Fruit fly (Drosophila melanogaster) whole organism, embryonic: ENCODE data around the gene RfC3.

Experiments
- Atf3 ChIP-seq: fragments of 200-800 bp; sonication (Bioruptor generic); optimal IDR thresholded peaks from 3 replicates; lab custom pipeline; 2016; ENCODE audit warnings: missing biosample characterization, missing genetic modification characterization
- B-H1 ChIP-seq: fragments of 200-800 bp; sonication (Bioruptor generic); IDR thresholded peaks from 3 replicates; pipeline ENCODE4 v1.3.6; 2022; ENCODE audit warnings: missing biosample characterization, missing genetic modification characterization
- CG10267 ChIP-seq: fragments of 200-800 bp; sonication (Bioruptor generic); optimal IDR thresholded peaks from 2 replicates; lab custom pipeline; 2018; ENCODE audit warnings: missing biosample characterization, mild to moderate bottlenecking, missing genetic modification characterization, moderate library complexity
- CG10565 ChIP-seq: fragments of 200-800 bp; sonication (Bioruptor generic); optimal IDR thresholded peaks from 3 replicates; lab custom pipeline; 2016; ENCODE audit warnings: missing biosample characterization, mild to moderate bottlenecking, missing genetic modification characterization
- CG11398 ChIP-seq: fragments of 200-800 bp; sonication (Bioruptor generic); optimal IDR thresholded peaks from 2 replicates; lab custom pipeline; 2016; ENCODE audit warnings: missing biosample characterization, missing genetic modification characterization
- CG12659 ChIP-seq: fragments of 200-800 bp; sonication (Bioruptor generic); optimal IDR thresholded peaks from 3 replicates; lab custom pipeline; 2017; ENCODE audit warnings: mild to moderate bottlenecking, missing biosample characterization, missing genetic modification reagents, missing genetic modification characterization
- CG14667 ChIP-seq: fragments of 200-800 bp; sonication (Bioruptor generic); IDR thresholded peaks from 2 replicates; pipeline ENCODE4 v1.3.6; 2022; ENCODE audit warnings: missing biosample characterization, missing genetic modification characterization
- CG15269 ChIP-seq: fragments of 200-800 bp; sonication (Bioruptor generic); optimal IDR thresholded peaks from 2 replicates; lab custom pipeline; 2018; ENCODE audit warnings: missing biosample characterization, mild to moderate bottlenecking, missing genetic modification characterization, moderate library complexity
- CG17361 ChIP-seq: fragments of 200-800 bp; sonication (Bioruptor generic); IDR thresholded peaks from 3 replicates; pipeline ENCODE4 v1.3.6; 2022; ENCODE audit warnings: missing biosample characterization, missing genetic modification characterization
- CG17612 ChIP-seq: fragments of 200-800 bp; sonication (Bioruptor generic); IDR thresholded peaks from 2 replicates; pipeline ENCODE4 v1.3.6; 2022; ENCODE audit warnings: missing biosample characterization, missing genetic modification characterization
- CG30431 ChIP-seq: fragments of 200-800 bp; sonication (Bioruptor generic); optimal IDR thresholded peaks from 2 replicates; lab custom pipeline; 2017; ENCODE audit warnings: missing biosample characterization, missing genetic modification characterization
- CG31365 ChIP-seq: fragments of 200-800 bp; sonication (Bioruptor generic); optimal IDR thresholded peaks from 2 replicates; lab custom pipeline; 2018; ENCODE audit warnings: missing biosample characterization, mild to moderate bottlenecking, missing genetic modification characterization
- CG32772 ChIP-seq: fragments of 200-800 bp; sonication (Bioruptor generic); IDR thresholded peaks from 2 replicates; pipeline ENCODE4 v1.3.6; 2022; ENCODE audit warnings: missing biosample characterization, missing genetic modification characterization
- CG3838 ChIP-seq: fragments of 200-800 bp; sonication (Bioruptor generic); optimal IDR thresholded peaks from 3 replicates; lab custom pipeline; 2016; ENCODE audit warnings: missing biosample characterization, missing genetic modification characterization
- CG42726 ChIP-seq: fragments of 200-800 bp; sonication (Bioruptor generic); IDR thresholded peaks from 2 replicates; pipeline ENCODE4 v1.3.6; 2022; ENCODE audit warnings: missing biosample characterization, missing genetic modification characterization; ENCODE audit not compliant: partially characterized antibody
- CG4854 ChIP-seq: fragments of 200-800 bp; sonication (Bioruptor generic); optimal IDR thresholded peaks from 2 replicates; lab custom pipeline; 2016; ENCODE audit warnings: missing biosample characterization, missing genetic modification characterization, inconsistent platforms
- CG7963 ChIP-seq: fragments of 200-800 bp; sonication (Bioruptor generic); IDR thresholded peaks from 3 replicates; pipeline ENCODE4 v1.3.6; 2022; ENCODE audit warnings: missing biosample characterization, missing genetic modification characterization; ENCODE audit not compliant: partially characterized antibody
- CG8089 ChIP-seq: fragments of 200-800 bp; sonication (Bioruptor generic); optimal IDR thresholded peaks from 3 replicates; lab custom pipeline; 2016; ENCODE audit warnings: missing biosample characterization, missing genetic modification characterization
- CG9817 ChIP-seq: fragments of 200-800 bp; sonication (Bioruptor generic); optimal IDR thresholded peaks from 2 replicates; lab custom pipeline; 2018; ENCODE audit warnings: missing biosample characterization, mild to moderate bottlenecking, missing genetic modification characterization, moderate library complexity
- D19A ChIP-seq: fragments of 200-800 bp; optimal IDR thresholded peaks from 3 replicates; lab custom pipeline; 2019; ENCODE audit warnings: missing biosample characterization, mild to moderate bottlenecking, missing genetic modification characterization, moderate library complexity
- Dfd ChIP-seq, 2 experiments: fragments of >200 bp; optimal IDR thresholded peaks; 2 replicates each; lab custom pipeline; 2017; ENCODE audit warnings: missing biosample characterization in 2 of 2, missing genetic modification characterization in 2 of 2
- Dip3 ChIP-seq: fragments of 200-800 bp; sonication (Bioruptor generic); optimal IDR thresholded peaks from 3 replicates; lab custom pipeline; 2016; ENCODE audit warnings: missing biosample characterization, missing genetic modification characterization
- Drgx ChIP-seq: fragments of 200-800 bp; sonication (Bioruptor generic); IDR thresholded peaks from 2 replicates; pipeline ENCODE4 v1.3.6; 2022; ENCODE audit warnings: missing biosample characterization, missing genetic modification characterization
- ERR ChIP-seq: fragments of 200-800 bp; sonication (Bioruptor generic); optimal IDR thresholded peaks from 2 replicates; lab custom pipeline; 2016; ENCODE audit warnings: missing biosample characterization, missing genetic modification characterization
- Hand ChIP-seq: fragments of 200-800 bp; sonication (Bioruptor generic); optimal IDR thresholded peaks from 2 replicates; lab custom pipeline; 2017; ENCODE audit warnings: mild to moderate bottlenecking, missing biosample characterization, missing genetic modification reagents, missing genetic modification characterization
- Hsf ChIP-seq: fragments of 200-800 bp; sonication (Bioruptor generic); optimal IDR thresholded peaks from 3 replicates; lab custom pipeline; 2016; ENCODE audit warnings: missing biosample characterization, missing genetic modification characterization
- NC2α ChIP-seq: fragments of 200-800 bp; sonication (Bioruptor generic); optimal IDR thresholded peaks from 2 replicates; lab custom pipeline; 2016; ENCODE audit warnings: missing biosample characterization, missing genetic modification characterization
- Nf-YC ChIP-seq: fragments of 200-800 bp; optimal IDR thresholded peaks from 3 replicates; lab custom pipeline; 2019; ENCODE audit warnings: missing biosample characterization, mild to moderate bottlenecking, missing genetic modification characterization, moderate library complexity
- Oaz ChIP-seq: fragments of 200-800 bp; sonication (Bioruptor generic); IDR thresholded peaks from 2 replicates; pipeline ENCODE4 v1.3.6; 2022; ENCODE audit warnings: missing biosample characterization, missing genetic modification characterization
- Ptx1 ChIP-seq: fragments of 200-800 bp; sonication (Bioruptor generic); IDR thresholded peaks from 2 replicates; pipeline ENCODE4 v1.3.6; 2022; ENCODE audit warnings: missing biosample characterization, missing genetic modification characterization
- Ravus ChIP-seq: fragments of 200-800 bp; sonication (Bioruptor generic); IDR thresholded peaks from 2 replicates; pipeline ENCODE4 v1.3.6; 2022; ENCODE audit warnings: missing biosample characterization, missing genetic modification characterization
- Sox102F ChIP-seq: fragments of 200-800 bp; sonication (Bioruptor generic); optimal IDR thresholded peaks from 2 replicates; lab custom pipeline; 2018; ENCODE audit warnings: missing biosample characterization, mild to moderate bottlenecking, missing genetic modification characterization, moderate library complexity
- Sry-β ChIP-seq: fragments of 200-800 bp; sonication (Bioruptor generic); optimal IDR thresholded peaks from 2 replicates; lab custom pipeline; 2018; ENCODE audit warnings: missing biosample characterization, mild to moderate bottlenecking, missing genetic modification characterization, moderate library complexity
- TFAM ChIP-seq: fragments of 200-800 bp; sonication (Bioruptor generic); optimal IDR thresholded peaks from 2 replicates; lab custom pipeline; 2017; ENCODE audit warnings: missing biosample characterization, missing genetic modification characterization, inconsistent platforms
- Vsx1 ChIP-seq: fragments of 200-800 bp; sonication (Bioruptor generic); optimal IDR thresholded peaks from 2 replicates; lab custom pipeline; 2017; ENCODE audit warnings: missing biosample characterization, mild to moderate bottlenecking, missing genetic modification characterization, missing genetic modification reagents
- al ChIP-seq: fragments of 200-800 bp; sonication (Bioruptor generic); IDR thresholded peaks from 2 replicates; pipeline ENCODE4 v1.3.6; 2022; ENCODE audit warnings: missing biosample characterization, missing genetic modification characterization
- aop ChIP-seq: fragments of 200-800 bp; sonication (Bioruptor generic); IDR thresholded peaks from 2 replicates; pipeline ENCODE4 v1.3.6; 2022; ENCODE audit warnings: missing biosample characterization, missing genetic modification characterization
- ara ChIP-seq: fragments of 200-800 bp; sonication (Bioruptor generic); IDR thresholded peaks from 2 replicates; pipeline ENCODE4 v1.3.6; 2022; ENCODE audit warnings: missing biosample characterization, missing genetic modification characterization
- chinmo ChIP-seq: fragments of 200-800 bp; sonication (Bioruptor generic); IDR thresholded peaks from 4 replicates; pipeline ENCODE4 v1.3.6; 2022; ENCODE audit warnings: missing biosample characterization, missing genetic modification characterization; ENCODE audit not compliant: partially characterized antibody
- ci ChIP-seq: fragments of 200-800 bp; sonication (Bioruptor generic); IDR thresholded peaks from 3 replicates; pipeline ENCODE4 v1.3.6; 2022; ENCODE audit warnings: missing biosample characterization, missing genetic modification characterization
- dan ChIP-seq: fragments of 200-800 bp; sonication (Bioruptor generic); IDR thresholded peaks from 2 replicates; pipeline ENCODE4 v1.3.6; 2022; ENCODE audit warnings: missing biosample characterization, missing genetic modification characterization
- dati ChIP-seq: fragments of 200-800 bp; sonication (Bioruptor generic); IDR thresholded peaks from 2 replicates; pipeline ENCODE4 v1.3.6; 2022; ENCODE audit warnings: missing biosample characterization, missing genetic modification characterization
- dimm ChIP-seq: fragments of 200-800 bp; sonication (Bioruptor generic); IDR thresholded peaks from 2 replicates; pipeline ENCODE4 v1.3.6; 2022; ENCODE audit warnings: missing biosample characterization, missing genetic modification characterization
- dysf ChIP-seq: fragments of 200-800 bp; sonication (Bioruptor generic); IDR thresholded peaks from 3 replicates; pipeline ENCODE4 v1.3.6; 2022; ENCODE audit warnings: missing biosample characterization, missing genetic modification characterization
- eyg ChIP-seq: fragments of 200-800 bp; sonication (Bioruptor generic); optimal IDR thresholded peaks from 3 replicates; lab custom pipeline; 2016; ENCODE audit warnings: missing biosample characterization, missing genetic modification characterization
- fu2 ChIP-seq: fragments of 200-800 bp; sonication (Bioruptor generic); optimal IDR thresholded peaks from 2 replicates; lab custom pipeline; 2016; ENCODE audit warnings: missing biosample characterization, missing genetic modification characterization
- grau ChIP-seq: fragments of 200-800 bp; optimal IDR thresholded peaks from 3 replicates; lab custom pipeline; 2019; ENCODE audit warnings: missing biosample characterization, mild to moderate bottlenecking, missing genetic modification characterization, moderate library complexity
- insv ChIP-seq, 2 experiments: fragments of 200-800 bp; sonication (Bioruptor generic); optimal IDR thresholded peaks; 3 replicates each; lab custom pipeline; 2016 to 2018; ENCODE audit warnings: missing biosample characterization in 2 of 2, missing genetic modification characterization in 2 of 2
- luna ChIP-seq: fragments of 200-800 bp; sonication (Bioruptor generic); optimal IDR thresholded peaks from 2 replicates; lab custom pipeline; 2016; ENCODE audit warnings: missing biosample characterization, missing genetic modification characterization
- nmo ChIP-seq: fragments of 200-800 bp; sonication (Bioruptor generic); optimal IDR thresholded peaks from 2 replicates; lab custom pipeline; 2018; ENCODE audit warnings: missing biosample characterization, mild to moderate bottlenecking, missing genetic modification characterization, moderate library complexity
- repo ChIP-seq: fragments of 200-800 bp; sonication (Bioruptor generic); optimal IDR thresholded peaks from 2 replicates; lab custom pipeline; 2016; ENCODE audit warnings: missing biosample characterization, missing genetic modification characterization
- vvl ChIP-seq: fragments of 200-800 bp; sonication (Bioruptor generic); IDR thresholded peaks from 2 replicates; pipeline ENCODE4 v1.3.6; 2022; ENCODE audit warnings: missing biosample characterization, missing genetic modification characterization

The RfC3 gene

DNA sequence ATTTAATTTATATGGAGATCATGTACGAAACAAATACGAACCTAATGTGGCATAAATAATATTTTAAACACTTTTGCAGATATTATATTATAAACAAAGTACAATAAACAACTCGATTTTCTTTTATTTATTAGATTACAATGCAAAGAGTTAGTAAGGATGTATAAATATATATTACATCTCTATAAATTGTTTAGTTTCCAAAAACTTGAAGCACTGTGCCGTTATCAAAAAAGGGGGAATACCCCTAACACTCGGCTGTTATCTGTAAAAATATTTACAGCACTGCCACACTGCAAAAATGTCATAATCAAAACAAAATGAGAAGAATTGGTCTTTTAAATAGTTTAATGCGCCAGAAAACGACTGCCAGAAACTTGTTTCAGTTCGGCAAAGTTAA is 9.5 kb downstream of the RfC3 start, which contains the start of gene CG5188 (continued):
- TF ChIP-seq Dip3 (GFP tag; lab: Kevin White, UChicago) (no peak), D19A (tag; lab: Kevin White, UChicago) (no peak), CG17361 (GFP tag; lab: Robert Waterston, UW) (peak; percentile 69; the same call in 2 of the 3 replicates), TFAM (GFP tag; lab: Kevin White, UChicago) (no peak), CG9817 (no peak), chinmo (GFP tag; lab: Robert Waterston, UW) (0 out of 4 replicates have a peak, but pooled peaks have one; percentile 20), CG42726 (GFP tag; lab: Robert Waterston, UW) (no peak), Vsx1 (GFP tag; lab: Kevin White, UChicago) (no peak), Dfd (GFP tag; optimal IDR thresholded peaks at IDR 0.05; lab: Kevin White, UChicago) (no peak), CG11398 (GFP tag; lab: Kevin White, UChicago) (no peak), dan (GFP tag; lab: Robert Waterston, UW) (no peak), Sry-β (GFP tag; lab: Kevin White, UChicago) (no peak), Ptx1 (GFP tag; lab: Robert Waterston, UW) (no peak), CG12659 (GFP tag; lab: Kevin White, UChicago) (peak; percentile 50), Oaz (GFP tag; lab: Robert Waterston, UW) (no peak), al (GFP tag; lab: Robert Waterston, UW) (0 out of 2 replicates have a peak, but pooled peaks have one; percentile 31), B-H1 (GFP tag; lab: Robert Waterston, UW) (no peak; the same call in 2 of the 3 replicates), dysf (no peak; the same call in 2 of the 3 replicates), eyg (GFP tag; lab: Kevin White, UChicago) (no peak), dimm (GFP tag; lab: Robert Waterston, UW) (no peak), CG32772 (GFP tag; lab: Robert Waterston, UW) (no peak), nmo (GFP tag; lab: Kevin White, UChicago) (peak; percentile 57), CG7963 (GFP tag; lab: Robert Waterston, UW) (no peak), CG4854 (GFP tag; lab: Kevin White, UChicago) (no peak), luna (GFP tag; lab: Kevin White, UChicago) (no peak), CG17612 (no peak), Drgx (peak; percentile 44; the same call in 1 of the 2 replicates), ERR (GFP tag; lab: Kevin White, UChicago) (no peak), CG31365 (no peak), aop (GFP tag; lab: Robert Waterston, UW) (no peak), NC2α (GFP tag; lab: Kevin White, UChicago) (no peak), CG15269 (peak; percentile 69), CG30431 (GFP tag; lab: Kevin White, UChicago) (no peak), CG10565 (GFP tag; lab: Kevin White, UChicago) (no peak), CG14667 (GFP tag; lab: Robert Waterston, UW) (no peak), Ravus (GFP tag; lab: Robert Waterston, UW) (no peak), CG8089 (GFP tag; lab: Kevin White, UChicago) (no peak), Hsf (GFP tag; lab: Kevin White, UChicago) (peak; percentile 27), vvl (GFP tag; lab: Robert Waterston, UW) (peak; percentile 79), dati (no peak), Atf3 (GFP tag; lab: Kevin White, UChicago) (no peak), insv (GFP tag; optimal IDR thresholded peaks at IDR 0.05; lab: Kevin White, UChicago) (no peak), grau (tag; lab: Kevin White, UChicago) (peak; percentile 69), CG10267 (peak; percentile 64), repo (GFP tag; lab: Kevin White, UChicago) (no peak), CG3838 (GFP tag; lab: Kevin White, UChicago) (no peak), Hand (no peak), Nf-YC (peak; percentile 45), ci (GFP tag; lab: Robert Waterston, UW) (peak; percentile 73; the same call in 2 of the 3 replicates), Sox102F (GFP tag; lab: Kevin White, UChicago) (no peak), ara (no peak), fu2 (no peak)
